Worm (Caenorhabditis elegans) whole organism, late embryonic: ENCODE results near the gene cbn-1.

Experiments used
- C08G9.2 ChIP-seq: sonication (generic microtip); optimal IDR thresholded peaks from 2 replicates; lab custom pipeline; 2016; ENCODE audit warnings: mild to moderate bottlenecking, missing genetic modification characterization, moderate library complexity, missing compliant biosample characterization
- fkh-10 ChIP-seq: fragments of 150-350 bp; optimal IDR thresholded peaks from 2 replicates; lab custom pipeline; 2014; ENCODE audit warnings: missing biosample characterization, missing genetic modification reagents, missing genetic modification characterization
- hlh-30 ChIP-seq: sonication (generic microtip); optimal IDR thresholded peaks from 2 replicates; lab custom pipeline; 2017; ENCODE audit warnings: antibody characterized with exemption, missing genetic modification characterization, missing compliant biosample characterization; ENCODE audit not compliant: insufficient read depth
- pha-4 ChIP-seq: fragments of 150-350 bp; optimal IDR thresholded peaks from 2 replicates; lab custom pipeline; 2018; ENCODE audit warnings: missing biosample characterization, missing genetic modification reagents, missing genetic modification characterization

- TF ChIP-seq pha-4 (tag; lab: Kevin White, UChicago) (no peak), C08G9.2 (tag; lab: Kevin White, UChicago) (no peak), fkh-10 (GFP tag; lab: Kevin White, UChicago) (no peak), hlh-30 (tag; lab: Kevin White, UChicago) (no peak)
Measured at ce11 chrII:334828-335227, 2.5 kb upstream of the cbn-1 start.
